Worm (Caenorhabditis elegans) whole organism, early embryonic: ENCODE results near the gene ZK863.1.

Source experiments
- B0310.2 ChIP-seq: sonication (generic microtip); optimal IDR thresholded peaks from 2 replicates; lab custom pipeline; 2016; ENCODE audit warnings: mild to moderate bottlenecking, missing genetic modification characterization, missing compliant biosample characterization
- F13C5.2 ChIP-seq: sonication (generic microtip); optimal IDR thresholded peaks from 2 replicates; lab custom pipeline; 2017; ENCODE audit warnings: mild to moderate bottlenecking, missing genetic modification characterization, inconsistent platforms, missing compliant biosample characterization
- aly-1 ChIP-seq: sonication (generic microtip); optimal IDR thresholded peaks from 2 replicates; lab custom pipeline; 2016; ENCODE audit warnings: missing genetic modification characterization, missing compliant biosample characterization
- ama-1 ChIP-seq: fragments of 150-350 bp; optimal IDR thresholded peaks from 2 replicates; lab custom pipeline; 2014
- ceh-13 ChIP-seq: fragments of 200-800 bp; sonication (Bioruptor generic); optimal IDR thresholded peaks from 2 replicates; lab custom pipeline; 2018; ENCODE audit warnings: mild to moderate bottlenecking, missing genetic modification characterization, missing compliant biosample characterization
- ceh-36 ChIP-seq: sonication (generic microtip); optimal IDR thresholded peaks from 2 replicates; lab custom pipeline; 2016; ENCODE audit warnings: missing genetic modification characterization, inconsistent platforms, missing compliant biosample characterization
- ets-7 ChIP-seq: sonication (generic microtip); optimal IDR thresholded peaks from 2 replicates; lab custom pipeline; 2016; ENCODE audit warnings: missing genotype, missing genetic modification characterization, missing compliant biosample characterization
- flt-1 ChIP-seq: fragments of 200-800 bp; sonication (Bioruptor generic); IDR thresholded peaks from 2 replicates; pipeline ENCODE4 v1.3.6; 2022; ENCODE audit warnings: missing genetic modification characterization, missing compliant biosample characterization
- hmbx-1 ChIP-seq: sonication (generic microtip); optimal IDR thresholded peaks from 2 replicates; lab custom pipeline; 2016; ENCODE audit warnings: mild to moderate bottlenecking, missing genetic modification characterization, missing compliant biosample characterization
- hmg-4 ChIP-seq: fragments of 200-800 bp; sonication (Bioruptor generic); optimal IDR thresholded peaks from 2 replicates; lab custom pipeline; 2018; ENCODE audit warnings: mild to moderate bottlenecking, missing genetic modification characterization, missing compliant biosample characterization
- hnd-1 ChIP-seq: sonication (generic microtip); optimal IDR thresholded peaks from 2 replicates; lab custom pipeline; 2016; ENCODE audit warnings: missing genetic modification characterization, missing compliant biosample characterization
- pes-1 ChIP-seq: fragments of 200-800 bp; sonication (Bioruptor generic); IDR thresholded peaks from 2 replicates; pipeline ENCODE4 v1.3.6; 2022; ENCODE audit warnings: missing genetic modification reagents, missing genetic modification characterization, missing compliant biosample characterization
- scrt-1 ChIP-seq: fragments of 200-800 bp; sonication (Bioruptor generic); IDR thresholded peaks from 2 replicates; pipeline ENCODE4 v1.3.6; 2022; ENCODE audit warnings: missing genetic modification characterization, missing compliant biosample characterization
- sea-1 ChIP-seq: fragments of 200-800 bp; sonication (Bioruptor generic); conservative IDR thresholded peaks from 2 replicates; pipeline ENCODE4 v1.3.6; 2022; ENCODE audit warnings: missing genetic modification characterization, missing compliant biosample characterization
- tbx-11 ChIP-seq: fragments of 200-800 bp; sonication (Bioruptor generic); IDR thresholded peaks from 2 replicates; pipeline ENCODE4 v1.3.6; 2022; ENCODE audit warnings: missing genetic modification characterization, missing compliant biosample characterization
- tbx-37 ChIP-seq: fragments of 200-800 bp; sonication (Bioruptor generic); conservative IDR thresholded peaks from 2 replicates; pipeline ENCODE4 v1.3.6; 2022; ENCODE audit warnings: missing genetic modification reagents, missing genetic modification characterization, missing compliant biosample characterization
- tra-4 ChIP-seq: sonication (generic microtip); optimal IDR thresholded peaks from 2 replicates; lab custom pipeline; 2017; ENCODE audit warnings: missing genetic modification characterization, missing compliant biosample characterization

The ZK863.1 gene

DNA sequence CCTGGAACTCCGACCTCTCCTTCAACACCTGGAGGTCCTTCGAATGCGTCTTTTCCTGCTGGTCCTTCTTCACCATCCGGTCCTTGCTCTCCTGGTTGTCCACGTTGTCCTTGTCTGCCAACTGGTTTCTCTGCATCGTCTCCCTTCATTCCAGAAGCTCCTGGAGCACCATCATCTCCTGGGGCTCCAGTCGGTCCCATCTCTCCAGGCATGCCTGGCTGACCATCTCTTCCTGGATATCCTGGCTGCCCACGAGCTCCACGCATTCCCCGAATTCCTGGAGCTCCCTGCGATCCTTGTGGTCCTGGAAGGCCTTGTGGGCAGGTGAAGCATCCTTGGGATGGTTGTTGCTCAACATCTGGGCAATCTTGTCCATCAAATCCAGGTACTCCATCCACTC, 27.7 kb upstream of the ZK863.1 start:
- no peak for TF ChIP-seq ceh-36 (tag; lab: Kevin White, UChicago)
- TF ChIP-seq F13C5.2, result no peak
- no peak for TF ChIP-seq tbx-37
- TF ChIP-seq hmbx-1 (tag; lab: Kevin White, UChicago), result no peak
- no peak for TF ChIP-seq hnd-1
- TF ChIP-seq tbx-11, result no peak
- no peak for TF ChIP-seq flt-1 (GFP tag; lab: Robert Waterston, UW)
- no peak for TF ChIP-seq pes-1 (GFP tag; lab: Robert Waterston, UW)
- no peak for TF ChIP-seq ceh-13 (GFP tag; lab: Kevin White, UChicago)
- no peak for TF ChIP-seq hmg-4
- TF ChIP-seq B0310.2, result no peak
- TF ChIP-seq scrt-1 (GFP tag; lab: Robert Waterston, UW), result no peak
- TF ChIP-seq aly-1 (tag; lab: Kevin White, UChicago), result no peak
- TF ChIP-seq sea-1 (GFP tag; lab: Robert Waterston, UW), result no peak
- no peak for TF ChIP-seq ama-1
- no peak for TF ChIP-seq tra-4 (tag; lab: Kevin White, UChicago)
- no peak for TF ChIP-seq ets-7

- no peak for TF ChIP-seq B0310.2
- TF ChIP-seq ceh-36 (tag; lab: Kevin White, UChicago), result no peak
- no peak for TF ChIP-seq hmbx-1 (tag; lab: Kevin White, UChicago)
- TF ChIP-seq ama-1, result no peak
- TF ChIP-seq hnd-1, result no peak
- no peak for TF ChIP-seq sea-1 (GFP tag; lab: Robert Waterston, UW)
- TF ChIP-seq ceh-13 (GFP tag; lab: Kevin White, UChicago), result no peak
- no peak for TF ChIP-seq tbx-11
- no peak for TF ChIP-seq pes-1 (GFP tag; lab: Robert Waterston, UW)
- no peak for TF ChIP-seq hmg-4
- no peak for TF ChIP-seq tra-4 (tag; lab: Kevin White, UChicago)
- no peak for TF ChIP-seq ets-7
- TF ChIP-seq flt-1 (GFP tag; lab: Robert Waterston, UW), result no peak
- no peak for TF ChIP-seq scrt-1 (GFP tag; lab: Robert Waterston, UW)
- no peak for TF ChIP-seq aly-1 (tag; lab: Kevin White, UChicago)
- no peak for TF ChIP-seq F13C5.2
- TF ChIP-seq tbx-37, result no peak
Observed at ce11 chrV:12196659-12197058, 26.6 kb upstream of the ZK863.1 start.

DNA sequence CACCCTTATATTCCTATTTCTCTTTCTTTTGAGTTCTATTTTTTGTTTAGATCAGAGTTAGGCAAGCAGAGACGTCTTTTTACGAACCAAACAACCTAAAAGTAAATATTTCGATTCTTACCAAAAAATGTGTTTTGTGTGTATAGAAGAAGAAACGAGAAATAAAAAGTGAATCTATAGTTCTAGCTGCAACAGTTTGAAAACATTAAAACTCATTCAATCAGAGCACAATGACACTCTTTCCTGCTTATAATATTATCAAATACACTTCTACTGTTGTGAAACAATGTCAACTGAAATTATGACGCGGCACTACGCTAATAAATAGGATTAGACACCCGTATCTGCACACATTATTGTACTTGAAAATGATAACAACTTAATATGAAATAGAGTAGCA, 25.8 kb upstream of the ZK863.1 start, which contains the start of gene ZK836.3:
ZK836.3 (minus strand) TSS at position 101 of the 400 bp plus-strand sequence.
- no peak for TF ChIP-seq hmg-4
- TF ChIP-seq F13C5.2, result no peak
- no peak for TF ChIP-seq tbx-11
- no peak for TF ChIP-seq tbx-37
- no peak for TF ChIP-seq hmbx-1 (tag; lab: Kevin White, UChicago)
- TF ChIP-seq hnd-1, result no peak
- TF ChIP-seq ceh-36 (tag; lab: Kevin White, UChicago), result no peak
- TF ChIP-seq scrt-1 (GFP tag; lab: Robert Waterston, UW), result no peak
- TF ChIP-seq B0310.2, result no peak
- no peak for TF ChIP-seq aly-1 (tag; lab: Kevin White, UChicago)
- TF ChIP-seq ama-1, result no peak
- TF ChIP-seq sea-1 (GFP tag; lab: Robert Waterston, UW), result no peak
- no peak for TF ChIP-seq ceh-13 (GFP tag; lab: Kevin White, UChicago)
- no peak for TF ChIP-seq ets-7
- TF ChIP-seq pes-1 (GFP tag; lab: Robert Waterston, UW), result no peak

- TF ChIP-seq sea-1 (GFP tag; lab: Robert Waterston, UW), result no peak
- no peak for TF ChIP-seq tra-4 (tag; lab: Kevin White, UChicago)
- no peak for TF ChIP-seq hmbx-1 (tag; lab: Kevin White, UChicago)
- no peak for TF ChIP-seq scrt-1 (GFP tag; lab: Robert Waterston, UW)
- no peak for TF ChIP-seq flt-1 (GFP tag; lab: Robert Waterston, UW)
- TF ChIP-seq tbx-37, result no peak
- TF ChIP-seq pes-1 (GFP tag; lab: Robert Waterston, UW), result no peak
- TF ChIP-seq tbx-11, result no peak
- TF ChIP-seq B0310.2, result no peak
- no peak for TF ChIP-seq F13C5.2
Observed at ce11 chrV:12194275-12194674, 24.3 kb upstream of the ZK863.1 start, which contains the start of gene ogdh-2. TSS of gene ogdh-2 (plus strand) at chrV:12194507.

ce11 chrV:12192129-12192528, 22.1 kb upstream of the ZK863.1 start, which contains the start of gene rnp-1:
TSS of gene rnp-1 (plus strand) at chrV:12192273.
- TF ChIP-seq hmbx-1 (tag; lab: Kevin White, UChicago), result no peak
- no peak for TF ChIP-seq tra-4 (tag; lab: Kevin White, UChicago)
- TF ChIP-seq ceh-36 (tag; lab: Kevin White, UChicago), result no peak
- TF ChIP-seq flt-1 (GFP tag; lab: Robert Waterston, UW), result no peak
- no peak for TF ChIP-seq F13C5.2
- TF ChIP-seq tbx-11, result no peak
- no peak for TF ChIP-seq ets-7
- TF ChIP-seq sea-1 (GFP tag; lab: Robert Waterston, UW), result no peak
- TF ChIP-seq ceh-13 (GFP tag; lab: Kevin White, UChicago), result no peak
- no peak for TF ChIP-seq scrt-1 (GFP tag; lab: Robert Waterston, UW)
- TF ChIP-seq ama-1, result no peak
- TF ChIP-seq B0310.2, result no peak
- no peak for TF ChIP-seq pes-1 (GFP tag; lab: Robert Waterston, UW)
- no peak for TF ChIP-seq tbx-37
- no peak for TF ChIP-seq hnd-1
- no peak for TF ChIP-seq hmg-4

DNA sequence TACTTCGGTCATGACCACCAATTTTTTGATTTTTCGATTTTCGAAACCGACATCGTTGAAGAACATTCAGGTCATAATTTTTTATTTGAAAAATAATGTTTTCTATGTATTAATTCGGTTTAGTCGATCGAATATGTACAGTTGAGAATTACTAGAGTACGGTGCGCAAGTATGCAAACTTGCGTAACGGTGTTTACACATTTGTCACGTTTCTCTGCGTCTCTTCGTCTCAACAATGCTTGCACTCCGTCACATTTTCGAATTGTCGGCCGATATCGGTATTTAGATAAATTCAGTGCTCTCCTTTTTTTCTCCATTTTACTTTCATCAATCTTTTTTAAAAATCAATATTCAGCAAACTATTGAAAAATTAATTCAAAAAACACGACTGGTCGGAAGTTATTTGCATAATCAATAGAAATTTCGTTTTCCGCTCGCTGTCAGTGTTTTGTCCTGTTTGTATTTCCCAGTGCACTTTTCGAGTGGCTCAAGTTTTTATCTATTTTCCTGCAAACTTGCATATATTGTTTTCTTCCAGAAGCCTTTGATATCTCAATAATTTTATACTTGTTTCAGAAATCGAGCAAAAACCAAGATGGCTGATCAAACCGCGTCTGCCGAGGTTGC, 21.0 kb upstream of the ZK863.1 start, which contains the start of gene dpy-30:
dpy-30 (plus strand) TSS at position 577 of the 627 bp plus-strand sequence.
- TF ChIP-seq F13C5.2 (peak; percentile 39), hmg-4 (no peak), sea-1 (GFP tag; lab: Robert Waterston, UW) (no peak), tbx-37 (no peak), tra-4 (tag; lab: Kevin White, UChicago) (no peak), hnd-1 (no peak), scrt-1 (GFP tag; lab: Robert Waterston, UW) (no peak), hmbx-1 (tag; lab: Kevin White, UChicago) (no peak)

- TF ChIP-seq sea-1 (GFP tag; lab: Robert Waterston, UW) (no peak), hmbx-1 (tag; lab: Kevin White, UChicago) (no peak), ceh-36 (tag; lab: Kevin White, UChicago) (no peak), hnd-1 (no peak), B0310.2 (no peak), flt-1 (GFP tag; lab: Robert Waterston, UW) (no peak), ama-1 (no peak), tbx-37 (no peak), scrt-1 (GFP tag; lab: Robert Waterston, UW) (no peak), tbx-11 (no peak), ceh-13 (GFP tag; lab: Kevin White, UChicago) (no peak), tra-4 (tag; lab: Kevin White, UChicago) (no peak)
Observed at ce11 chrV:12188830-12189229, 18.8 kb upstream of the ZK863.1 start.
